Fruit fly (Drosophila melanogaster) whole organism, wandering third instar larva: ENCODE measurements around the gene CG7886.

Source experiments
- Abd-B ChIP-seq: fragments of >200 bp; optimal IDR thresholded peaks from 2 replicates; lab custom pipeline; 2017; ENCODE audit warnings: missing biosample characterization, missing genetic modification characterization
- CG32264 ChIP-seq: fragments of 200-800 bp; sonication (Bioruptor generic); optimal IDR thresholded peaks from 2 replicates; lab custom pipeline; 2016; ENCODE audit warnings: missing biosample characterization, missing genetic modification characterization
- CG9705 ChIP-seq: fragments of 200-800 bp; sonication (Bioruptor generic); optimal IDR thresholded peaks from 2 replicates; lab custom pipeline; 2018; ENCODE audit warnings: missing biosample characterization, mild to moderate bottlenecking, missing genetic modification characterization
- Dfd ChIP-seq: fragments of >200 bp; optimal IDR thresholded peaks from 2 replicates; lab custom pipeline; 2017; ENCODE audit warnings: missing biosample characterization, missing genetic modification characterization
- Dif ChIP-seq: fragments of 200-275, 200-300 bp; sonication (Bioruptor generic); optimal IDR thresholded peaks from 2 replicates; lab custom pipeline; 2018; ENCODE audit warnings: missing biosample characterization, missing genetic modification characterization; ENCODE audit not compliant: partially characterized antibody
- HLH106 ChIP-seq: fragments of 200-800 bp; optimal IDR thresholded peaks from 3 replicates; lab custom pipeline; 2019; ENCODE audit warnings: missing biosample characterization, mild to moderate bottlenecking, missing genetic modification characterization, moderate library complexity
- Hnf4 ChIP-seq: fragments of 200-800 bp; sonication (Bioruptor generic); optimal IDR thresholded peaks from 2 replicates; lab custom pipeline; 2016; ENCODE audit warnings: missing biosample characterization, mild to moderate bottlenecking, missing genetic modification characterization
- Hr83 ChIP-seq: fragments of 200-300 bp; sonication (Bioruptor generic); optimal IDR thresholded peaks from 2 replicates; lab custom pipeline; 2016; ENCODE audit warnings: missing biosample characterization, mild to moderate bottlenecking, missing genetic modification characterization, moderate library complexity; ENCODE audit not compliant: poor library complexity, severe bottlenecking
- Jra ChIP-seq: sonication (Bioruptor generic); optimal IDR thresholded peaks from 2 replicates; lab custom pipeline; 2016; ENCODE audit warnings: missing biosample characterization, missing genetic modification characterization
- Mio ChIP-seq: sonication (Bioruptor generic); optimal IDR thresholded peaks from 2 replicates; lab custom pipeline; 2016; ENCODE audit warnings: missing biosample characterization, missing genetic modification characterization
- Myc ChIP-seq: fragments of >200 bp; optimal IDR thresholded peaks from 2 replicates; lab custom pipeline; 2017
- OdsH ChIP-seq: fragments of 200-800 bp; sonication (Bioruptor generic); optimal IDR thresholded peaks from 2 replicates; lab custom pipeline; 2016; ENCODE audit warnings: missing biosample characterization, mild to moderate bottlenecking, missing genetic modification characterization
- Sp1 ChIP-seq: fragments of 200-800 bp; sonication (Bioruptor generic); optimal IDR thresholded peaks from 3 replicates; lab custom pipeline; 2019; ENCODE audit warnings: missing biosample characterization, mild to moderate bottlenecking, missing genetic modification characterization, moderate library complexity
- Vsx2 ChIP-seq: fragments of 200-300, 225-300 bp; sonication (Bioruptor generic); optimal IDR thresholded peaks from 2 replicates; lab custom pipeline; 2018; ENCODE audit warnings: missing biosample characterization, missing genetic modification characterization; ENCODE audit not compliant: partially characterized antibody
- br ChIP-seq: fragments of 200-800 bp; sonication (Bioruptor generic); optimal IDR thresholded peaks from 2 replicates; lab custom pipeline; 2016; ENCODE audit warnings: missing biosample characterization, missing genetic modification characterization
- brk ChIP-seq: fragments of 200-800 bp; sonication (Bioruptor generic); optimal IDR thresholded peaks from 2 replicates; lab custom pipeline; 2016; ENCODE audit warnings: missing biosample characterization, mild to moderate bottlenecking, missing genetic modification characterization
- dl ChIP-seq, 2 experiments: fragments of 175-275, 200-275 bp in 1 of 2; fragments of 200-275 bp in 1 of 2; sonication (Bioruptor generic); optimal IDR thresholded peaks; lab custom pipeline; 2018; ENCODE audit warnings: mild to moderate bottlenecking in 2 of 2, missing biosample characterization in 2 of 2, missing genetic modification characterization in 2 of 2, moderate library complexity in 2 of 2; ENCODE audit not compliant: partially characterized antibody in 2 of 2, insufficient read depth in 1 of 2
- dmrt93B ChIP-seq: fragments of 200-800 bp; sonication (Bioruptor generic); optimal IDR thresholded peaks from 2 replicates; lab custom pipeline; 2018; ENCODE audit warnings: missing biosample characterization, mild to moderate bottlenecking, missing genetic modification characterization
- dsf ChIP-seq: sonication (Bioruptor generic); optimal IDR thresholded peaks from 2 replicates; lab custom pipeline; 2016; ENCODE audit warnings: missing biosample characterization, missing genetic modification characterization, borderline replicate concordance
- ey ChIP-seq: fragments of 200-800 bp; sonication (Bioruptor generic); optimal IDR thresholded peaks from 2 replicates; lab custom pipeline; 2016; ENCODE audit warnings: missing biosample characterization, missing genetic modification characterization
- foxo ChIP-seq, 2 experiments: fragments of 200-800 bp; sonication (Bioruptor generic); optimal IDR thresholded peaks; 2 replicates in 1 of 2; 3 replicates in 1 of 2; lab custom pipeline; 2016 to 2017; ENCODE audit warnings: missing biosample characterization in 2 of 2, missing genetic modification characterization in 2 of 2
- fru ChIP-seq: fragments of 200-800 bp; sonication (Bioruptor generic); optimal IDR thresholded peaks from 3 replicates; lab custom pipeline; 2016; ENCODE audit warnings: missing biosample characterization, mild to moderate bottlenecking, missing genetic modification characterization
- h ChIP-seq: fragments of 200-800 bp; sonication (Bioruptor generic); optimal IDR thresholded peaks from 3 replicates; lab custom pipeline; 2016; ENCODE audit warnings: missing biosample characterization, mild to moderate bottlenecking, missing genetic modification characterization
- jim ChIP-seq: fragments of 175-275, 200-325 bp; sonication (Bioruptor generic); optimal IDR thresholded peaks from 2 replicates; lab custom pipeline; 2016; ENCODE audit warnings: missing biosample characterization, mild to moderate bottlenecking, missing genetic modification characterization
- lola ChIP-seq: fragments of >200 bp; optimal IDR thresholded peaks from 2 replicates; lab custom pipeline; 2017; ENCODE audit warnings: missing biosample characterization, missing genetic modification characterization
- pan ChIP-seq: fragments of >200 bp; optimal IDR thresholded peaks from 2 replicates; lab custom pipeline; 2017
- psq ChIP-seq: fragments of 200-800 bp; sonication (Bioruptor generic); optimal IDR thresholded peaks from 3 replicates; lab custom pipeline; 2017; ENCODE audit warnings: missing biosample characterization, mild to moderate bottlenecking, missing genetic modification characterization, moderate library complexity
- rgr ChIP-seq: fragments of 200-800 bp; sonication (Bioruptor generic); optimal IDR thresholded peaks from 3 replicates; lab custom pipeline; 2016; ENCODE audit warnings: missing biosample characterization, mild to moderate bottlenecking, missing genetic modification characterization
- sage ChIP-seq: fragments of 200-800 bp; sonication (Bioruptor generic); optimal IDR thresholded peaks from 2 replicates; lab custom pipeline; 2016; ENCODE audit warnings: missing biosample characterization, mild to moderate bottlenecking, missing genetic modification characterization
- sv ChIP-seq: fragments of 200-800 bp; sonication (Bioruptor generic); optimal IDR thresholded peaks from 3 replicates; lab custom pipeline; 2016; ENCODE audit warnings: missing biosample characterization, missing genetic modification characterization
- usp ChIP-seq: fragments of >200 bp; optimal IDR thresholded peaks from 2 replicates; lab custom pipeline; 2017; ENCODE audit warnings: missing biosample characterization, missing genetic modification characterization
- woc ChIP-seq: sonication (Bioruptor generic); optimal IDR thresholded peaks from 2 replicates; lab custom pipeline; 2016; ENCODE audit warnings: missing biosample characterization, mild to moderate bottlenecking, missing genetic modification characterization

The CG7886 gene

DNA sequence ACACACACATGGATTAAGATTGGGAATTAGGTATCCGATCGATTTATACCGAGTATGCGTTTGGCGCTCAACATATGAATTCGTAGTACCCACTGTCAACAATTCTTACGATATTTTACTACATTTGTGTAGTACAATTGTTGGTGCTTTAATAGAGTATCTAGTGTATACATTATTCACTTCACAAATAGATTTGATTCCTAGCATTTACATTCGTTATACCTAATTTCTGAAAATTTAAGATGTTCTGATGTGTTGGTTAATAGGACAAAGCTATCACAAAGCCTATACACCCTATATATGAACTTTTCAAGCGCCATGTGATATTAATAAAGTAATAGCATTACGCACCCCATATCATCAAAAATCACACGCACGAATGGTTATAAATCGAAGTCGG lies 17.7 kb downstream of the CG7886 start:
- TF ChIP-seq foxo (GFP tag; optimal IDR thresholded peaks at IDR 0.05; lab: Kevin White, UChicago) (peak in 1 of 2 experiments; percentile 0), brk (peak; percentile 26), psq (GFP tag; lab: Kevin White, UChicago) (no peak), fru (peak; percentile 31)

DNA sequence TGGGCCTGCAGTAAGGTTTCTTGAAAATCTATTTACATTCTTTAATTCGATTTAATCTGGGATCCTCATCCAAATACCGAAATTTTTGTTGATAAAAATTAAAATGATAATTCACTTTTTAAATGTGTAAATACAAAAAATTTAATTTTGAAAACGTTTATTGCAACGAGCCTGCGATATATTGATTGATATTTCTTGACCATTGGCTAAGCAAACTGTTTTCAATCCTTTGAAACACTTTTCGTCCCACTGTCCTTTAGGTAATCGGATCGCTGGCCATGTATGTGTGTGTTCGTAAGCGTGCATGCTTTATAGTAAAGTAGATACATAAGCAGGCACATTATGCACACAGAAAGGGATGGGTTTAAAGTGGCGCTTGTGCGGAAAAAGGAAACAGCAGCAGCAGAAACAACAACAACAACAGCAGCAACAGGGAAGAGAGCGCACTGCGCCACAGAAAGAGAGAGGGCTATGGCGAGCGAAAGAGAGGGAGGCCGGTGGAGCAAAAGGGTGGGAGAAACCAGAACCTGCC lies 18.2 kb downstream of the CG7886 start:
- no peak for TF ChIP-seq Mio
- TF ChIP-seq lola (GFP tag; lab: Kevin White, UChicago): no peak
- peak; percentile 45 for TF ChIP-seq psq (GFP tag; lab: Kevin White, UChicago)
- no peak for TF ChIP-seq pan
- peak; percentile 11 for TF ChIP-seq sv (GFP tag; lab: Kevin White, UChicago)
- no peak for TF ChIP-seq Dfd
- no peak for TF ChIP-seq Hr83
- TF ChIP-seq CG32264: peak; percentile 5
- TF ChIP-seq usp: no peak
- TF ChIP-seq Sp1 (GFP tag; lab: Kevin White, UChicago): peak; percentile 75
- peak; percentile 36 for TF ChIP-seq Dif
- peak in 1 of 2 experiments; percentile 75 for TF ChIP-seq foxo (GFP tag; optimal IDR thresholded peaks at IDR 0.05; lab: Kevin White, UChicago)
- peak; percentile 69 for TF ChIP-seq woc (GFP tag; lab: Kevin White, UChicago)
- peak; percentile 84 for TF ChIP-seq h (GFP tag; lab: Kevin White, UChicago)
- peak; percentile 37 to 58 for TF ChIP-seq dl (GFP tag; optimal IDR thresholded peaks at IDR 0.05; lab: Kevin White, UChicago; ENCODE audit: insufficient read depth in 1 of 2, partially characterized antibody in 2 of 2)
- no peak for TF ChIP-seq Jra (GFP tag; lab: Kevin White, UChicago)
- TF ChIP-seq Abd-B: no peak
- peak; percentile 78 for TF ChIP-seq ey (GFP tag; lab: Kevin White, UChicago)
- TF ChIP-seq Myc (lab: Kevin White, UChicago): no peak
- TF ChIP-seq br (GFP tag; lab: Kevin White, UChicago): peak; percentile 75
- peak; percentile 60 for TF ChIP-seq dmrt93B (GFP tag; lab: Kevin White, UChicago)
- peak; percentile 76 for TF ChIP-seq OdsH (GFP tag; lab: Kevin White, UChicago)
- TF ChIP-seq rgr (GFP tag; lab: Kevin White, UChicago): peak; percentile 80
- peak; percentile 64 for TF ChIP-seq HLH106 (tag; lab: Kevin White, UChicago)
- TF ChIP-seq brk: no peak
- peak; percentile 83 for TF ChIP-seq fru
- TF ChIP-seq Hnf4 (GFP tag; lab: Kevin White, UChicago): peak; percentile 57
- no peak for TF ChIP-seq jim (GFP tag; lab: Kevin White, UChicago)
- TF ChIP-seq CG9705: no peak
- TF ChIP-seq dsf: peak; percentile 9
- peak; percentile 28 for TF ChIP-seq sage (GFP tag; lab: Kevin White, UChicago)

DNA sequence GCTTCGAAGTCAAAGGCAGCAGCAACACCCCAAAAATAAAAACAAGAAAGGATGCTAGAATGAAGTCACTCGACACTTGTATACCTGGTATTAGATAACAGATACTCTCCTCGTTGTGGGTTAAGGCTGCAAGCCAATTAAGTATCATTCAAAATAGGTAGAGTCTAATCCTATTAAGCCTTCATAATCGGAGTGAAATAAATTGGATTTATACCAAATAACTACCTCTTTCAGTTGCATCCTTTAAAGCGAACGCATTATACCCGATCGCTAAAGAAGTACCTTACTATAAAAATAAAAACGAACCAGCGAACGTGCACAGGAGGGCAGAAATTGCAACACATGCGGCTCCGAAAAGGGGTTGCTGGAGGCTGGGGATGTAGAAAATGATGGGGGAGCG lies 19.8 kb downstream of the CG7886 start:
- peak; percentile 21 for TF ChIP-seq psq (GFP tag; lab: Kevin White, UChicago)
- TF ChIP-seq pan: no peak
- no peak for TF ChIP-seq Vsx2

DNA sequence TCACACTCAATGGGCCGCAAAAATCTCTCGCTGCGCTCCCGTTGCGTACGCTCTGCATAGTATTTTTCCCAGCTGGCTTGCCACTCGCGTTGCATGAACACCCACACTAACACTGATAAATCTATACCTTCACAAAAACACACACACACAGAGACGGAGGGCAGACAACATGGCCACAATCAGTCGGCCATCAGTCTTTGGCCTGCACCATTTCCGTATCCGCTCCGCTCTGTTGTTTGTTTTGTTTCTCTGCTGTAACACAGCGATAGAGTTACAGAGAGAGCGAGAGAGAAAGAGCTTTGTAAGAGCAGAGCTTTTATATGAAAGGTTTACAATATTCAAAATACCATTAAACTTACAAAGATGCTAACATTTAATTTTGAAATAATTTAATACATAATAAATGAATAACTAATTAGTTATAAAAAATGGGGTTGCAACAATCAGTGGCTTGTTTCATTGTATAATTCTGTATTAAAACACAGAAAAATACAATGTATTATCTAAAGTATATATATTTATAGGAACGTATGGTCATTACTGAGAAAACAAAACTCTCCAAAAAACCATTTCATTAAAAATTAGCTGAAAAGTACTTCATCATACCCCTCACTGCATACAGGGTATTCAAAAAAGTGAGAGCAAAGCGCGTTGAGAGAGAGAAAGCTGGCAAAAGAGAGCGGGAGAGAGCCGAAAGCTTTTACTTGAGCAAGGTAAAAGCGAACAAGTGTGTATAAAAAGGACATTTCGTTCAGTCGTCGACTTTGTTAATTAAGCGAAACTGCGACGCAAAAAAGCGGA lies 33.3 kb downstream of the CG7886 start, which contains the start of gene CG14853:
TSS of gene CG14853 (plus strand) at position 751 of the 801 bp plus-strand sequence.
- TF ChIP-seq HLH106 (tag; lab: Kevin White, UChicago): peak; percentile 56
- TF ChIP-seq OdsH (GFP tag; lab: Kevin White, UChicago): peak; percentile 30
- no peak for TF ChIP-seq foxo (GFP tag; optimal IDR thresholded peaks at IDR 0.05; lab: Kevin White, UChicago)
- peak; percentile 48 for TF ChIP-seq rgr (GFP tag; lab: Kevin White, UChicago)
- TF ChIP-seq Sp1 (GFP tag; lab: Kevin White, UChicago): peak; percentile 44
- peak; percentile 18 for TF ChIP-seq psq (GFP tag; lab: Kevin White, UChicago)
